Worm (Caenorhabditis elegans) whole organism, L4/young adult: Measurements from ENCODE around the gene Y102A11A.1.

Experiments
- W03F9.2 ChIP-seq: fragments of 150-350 bp; optimal IDR thresholded peaks from 2 replicates; lab custom pipeline; 2014; ENCODE audit warnings: missing biosample characterization, missing genetic modification characterization
- dao-5 ChIP-seq: sonication (generic microtip); optimal IDR thresholded peaks from 2 replicates; lab custom pipeline; 2016; ENCODE audit warnings: missing genotype, missing genetic modification characterization, moderate library complexity, missing compliant biosample characterization
- him-1 ChIP-seq: sonication (generic microtip); optimal IDR thresholded peaks from 2 replicates; lab custom pipeline; 2016; ENCODE audit warnings: missing genotype, missing genetic modification reagents, missing genetic modification characterization, missing compliant biosample characterization

ce11 chrX:2050212-2050611 lies 1.4 kb upstream of the Y102A11A.1 start:
- TF ChIP-seq him-1 (tag; lab: Kevin White, UChicago) (no peak), dao-5 (tag; lab: Kevin White, UChicago) (no peak), W03F9.2 (tag; lab: Kevin White, UChicago) (no peak)
